Worm (Caenorhabditis elegans) whole organism, dauer: ENCODE results near the gene irld-6.

Source experiments
- unc-62 ChIP-seq: sonication (generic microtip); optimal IDR thresholded peaks from 2 replicates; lab custom pipeline; 2017; ENCODE audit warnings: missing biosample characterization, missing genetic modification reagents, missing genetic modification characterization

irld-6 gene

DNA sequence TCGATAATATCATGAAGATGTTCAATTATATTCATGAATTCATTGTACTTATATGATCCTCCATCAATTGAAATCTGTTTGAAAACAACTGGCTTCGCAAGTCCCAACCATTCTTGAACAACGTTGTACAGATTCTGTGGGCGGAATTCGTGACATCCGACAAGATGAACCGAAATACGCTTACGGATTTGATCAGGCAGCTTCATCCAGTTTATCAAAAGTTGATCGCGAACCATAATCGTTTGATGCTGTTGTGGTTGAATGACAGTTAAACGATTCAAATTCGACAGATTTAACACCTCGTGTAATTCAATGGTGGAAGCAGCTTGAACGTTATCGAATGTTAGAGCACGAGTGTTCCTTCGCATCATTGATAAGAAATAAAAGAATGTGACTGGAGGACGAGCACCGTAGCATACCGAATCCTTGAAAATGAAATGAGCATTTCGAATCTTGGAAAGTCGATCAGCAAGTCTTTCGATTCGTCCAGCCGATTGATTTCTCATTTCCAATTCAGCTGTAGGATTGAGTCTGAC, 42.8 kb downstream of the irld-6 start:
- TF ChIP-seq unc-62 (GFP tag; lab: Kevin White, UChicago): no peak

DNA sequence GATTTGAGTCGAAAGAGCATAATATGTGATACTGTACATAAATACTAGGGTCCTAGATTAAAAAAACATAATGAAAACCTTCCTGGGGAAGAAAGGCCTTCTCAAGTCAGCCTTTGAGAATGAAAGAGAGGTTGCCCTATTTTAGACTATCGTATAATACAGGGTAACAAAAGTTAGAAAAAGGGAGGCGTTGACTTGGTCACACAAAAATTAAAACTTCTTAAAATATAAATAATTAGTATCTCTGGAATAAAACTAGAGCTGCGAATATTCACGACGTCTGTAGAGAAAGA, 44.0 kb downstream of the irld-6 start:
- TF ChIP-seq unc-62 (GFP tag; lab: Kevin White, UChicago): no peak

DNA sequence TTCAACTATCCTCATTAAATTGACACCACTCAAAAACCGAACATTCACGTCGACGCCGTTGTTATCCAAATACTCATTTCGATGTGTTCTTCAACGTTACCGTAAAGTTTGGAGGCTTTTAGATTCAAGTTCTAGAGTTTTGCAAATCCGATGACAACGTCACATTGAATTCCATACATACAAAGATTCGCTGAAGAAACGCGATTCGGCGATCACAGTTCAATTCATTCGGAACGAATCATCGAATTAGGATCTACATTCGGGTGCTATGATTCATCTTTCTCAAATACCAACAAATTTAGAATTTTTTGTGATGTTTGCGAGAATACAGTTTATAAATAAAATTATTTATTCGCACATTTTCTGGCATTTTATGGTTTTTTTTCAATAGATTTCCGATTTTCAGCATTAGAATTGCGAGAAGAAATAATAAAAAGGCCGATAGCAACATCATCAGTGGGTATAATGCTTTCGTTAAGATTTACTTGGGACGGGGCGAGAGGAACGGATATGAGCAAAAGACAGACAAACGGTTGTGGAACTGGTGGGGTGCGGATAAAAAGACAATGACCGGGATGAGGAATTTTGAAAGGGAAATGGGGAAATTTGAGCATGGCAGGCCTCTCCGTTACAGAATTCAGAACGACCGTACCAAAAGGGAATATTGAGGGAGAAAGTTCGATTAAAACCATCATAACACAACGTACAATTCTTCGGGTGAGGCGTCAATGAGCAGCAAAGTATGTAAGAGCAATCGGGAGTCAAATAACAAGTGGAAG, 44.6 kb downstream of the irld-6 start:
- TF ChIP-seq unc-62 (GFP tag; lab: Kevin White, UChicago): no peak

DNA sequence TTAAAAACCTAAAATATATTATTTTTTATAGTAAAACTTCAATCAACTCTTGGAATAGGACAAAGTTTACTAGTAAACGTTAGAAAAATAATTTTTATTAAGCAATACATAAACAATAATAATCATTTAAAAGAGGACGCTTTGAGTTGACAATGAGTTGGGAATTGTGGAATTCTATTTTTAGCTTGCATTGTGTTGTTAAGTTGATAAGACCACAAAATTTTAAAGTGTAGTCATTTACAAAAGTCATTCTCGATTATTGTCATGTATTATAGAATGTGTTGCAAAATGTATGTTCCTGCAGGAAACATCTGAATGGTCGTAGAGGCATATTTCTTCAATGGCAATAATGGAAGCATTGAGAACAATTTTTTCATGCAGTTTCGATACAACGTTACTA, 45.6 kb downstream of the irld-6 start:
- no peak for TF ChIP-seq unc-62 (GFP tag; lab: Kevin White, UChicago)

DNA sequence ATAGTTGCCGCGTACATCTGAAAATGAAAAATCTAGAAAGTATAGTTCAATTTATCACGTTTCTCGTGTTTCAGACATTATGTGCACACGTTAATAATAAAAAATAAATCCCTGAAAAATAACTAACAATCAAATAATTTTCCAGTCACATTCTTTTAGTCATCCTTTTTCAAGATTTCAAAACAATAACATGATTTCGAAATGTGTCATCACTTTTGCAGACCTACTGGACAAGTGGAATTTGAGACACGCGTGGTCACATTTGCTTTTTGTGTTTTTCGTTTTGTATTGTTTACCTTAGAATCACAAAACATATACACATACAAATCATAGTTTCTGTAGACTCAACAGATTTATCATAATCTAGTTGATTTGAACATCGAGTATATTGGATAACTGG, 47.2 kb downstream of the irld-6 start:
- no peak for TF ChIP-seq unc-62 (GFP tag; lab: Kevin White, UChicago)

DNA sequence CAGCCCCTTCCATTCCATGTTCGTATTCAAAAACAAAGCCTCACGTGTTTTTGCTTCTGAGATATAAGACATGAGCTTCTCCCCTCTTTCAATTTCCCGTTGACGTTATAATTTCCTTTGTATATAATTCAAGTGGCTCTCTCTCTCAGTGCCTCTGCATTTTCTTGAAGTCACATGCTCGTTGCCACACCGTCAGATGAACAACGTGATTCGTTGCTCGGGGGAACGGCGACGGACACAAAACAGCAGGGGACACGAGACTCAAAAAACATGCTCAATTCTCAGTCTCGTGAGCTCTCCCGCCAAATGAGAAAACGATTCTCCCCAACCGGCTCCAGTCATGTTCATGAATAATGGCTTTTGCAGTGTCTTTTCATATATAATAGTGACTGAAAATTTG, 48.3 kb downstream of the irld-6 start:
- no peak for TF ChIP-seq unc-62 (GFP tag; lab: Kevin White, UChicago)
